Fruit fly (Drosophila melanogaster): Measurements from ENCODE around the gene Taf10b.

Taf10b gene

DNA sequence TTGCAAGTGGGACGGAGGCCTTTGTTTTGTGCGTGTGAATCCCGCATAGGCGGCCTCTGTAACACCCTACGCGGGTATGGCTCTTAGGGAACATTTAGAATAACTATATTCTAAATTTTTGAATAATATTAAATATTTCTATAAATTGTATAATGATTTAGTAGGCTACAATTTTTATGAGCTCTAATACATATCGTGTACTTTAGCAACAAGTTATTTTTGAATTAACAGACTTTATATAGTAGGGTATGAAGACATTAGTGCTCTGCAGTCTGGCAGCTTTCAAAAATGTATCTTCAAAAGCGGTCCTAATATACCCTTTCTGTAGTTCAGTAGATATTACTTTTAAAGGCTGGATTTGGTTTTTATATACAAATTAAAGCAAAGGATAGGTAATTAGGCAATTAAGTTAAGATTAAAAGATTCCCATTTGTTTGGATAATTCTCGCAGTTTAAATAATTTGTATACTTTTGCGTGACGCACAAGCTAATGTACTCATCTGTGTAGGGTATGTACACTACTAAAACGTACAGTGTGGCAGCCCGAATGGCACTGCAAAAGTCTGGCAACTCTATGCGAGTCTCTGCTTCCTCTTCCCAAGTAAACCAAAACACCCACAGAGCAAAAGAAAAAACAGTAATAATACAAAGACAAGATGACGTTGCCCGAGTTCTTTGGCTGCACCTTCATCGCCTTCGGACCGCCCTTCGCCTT lies 1.8 kb downstream of the Taf10b start, which contains the start of the genes Snx21 and aph-1 (continued):
- TF ChIP-seq ssp (GFP tag; IDR thresholded peaks at IDR 0.05) (peak; percentile 80), Xrp1 (GFP tag; IDR thresholded peaks at IDR 0.05) (peak; percentile 94), CG7786 (GFP tag; optimal IDR thresholded peaks at IDR 0.05) (peak; percentile 90), mld (GFP tag; IDR thresholded peaks at IDR 0.05; ENCODE audit: partially characterized antibody) (no peak), Bdp1 (GFP tag; optimal IDR thresholded peaks at IDR 0.05) (peak; percentile 66), dm (GFP tag; optimal IDR thresholded peaks at IDR 0.05) (peak; percentile 76), Ptx1 (GFP tag; IDR thresholded peaks at IDR 0.05) (peak; percentile 94), Antp (GFP tag; optimal IDR thresholded peaks at IDR 0.05) (peak; percentile 93), CG8281 (tag; optimal IDR thresholded peaks at IDR 0.05) (peak; percentile 80), CG15073 (GFP tag; optimal IDR thresholded peaks at IDR 0.05) (peak; percentile 64), bbx (GFP tag; IDR thresholded peaks at IDR 0.05; ENCODE audit: partially characterized antibody) (no peak), Pdp1 (GFP tag; optimal IDR thresholded peaks at IDR 0.05) (peak; percentile 78 to 91), CG14441 (GFP tag; IDR thresholded peaks at IDR 0.05) (peak; percentile 84), crol (GFP tag; IDR thresholded peaks at IDR 0.05) (peak; percentile 32; the same call in 1 of the 2 replicates), CG12219 (GFP tag; optimal IDR thresholded peaks at IDR 0.05) (peak; percentile 83), sens-2 (GFP tag; IDR thresholded peaks at IDR 0.05) (peak; percentile 76), CG2678 (tag; optimal IDR thresholded peaks at IDR 0.05) (peak; percentile 96), CG11504 (tag; optimal IDR thresholded peaks at IDR 0.05) (peak; percentile 93), Fer1 (GFP tag; optimal IDR thresholded peaks at IDR 0.05) (peak; percentile 93), Hmx (GFP tag; optimal IDR thresholded peaks at IDR 0.05) (peak; percentile 77), Sox102F (GFP tag; optimal IDR thresholded peaks at IDR 0.05) (peak; percentile 92), luna (GFP tag; optimal IDR thresholded peaks at IDR 0.05) (peak; percentile 76), Nf-YC (tag; optimal IDR thresholded peaks at IDR 0.05) (peak; percentile 87), Hr3 (GFP tag; optimal IDR thresholded peaks at IDR 0.05) (peak; percentile 94), HHEX (GFP tag; optimal IDR thresholded peaks at IDR 0.05) (peak; percentile 93), CG1529 (GFP tag; optimal IDR thresholded peaks at IDR 0.05) (peak; percentile 79)

DNA sequence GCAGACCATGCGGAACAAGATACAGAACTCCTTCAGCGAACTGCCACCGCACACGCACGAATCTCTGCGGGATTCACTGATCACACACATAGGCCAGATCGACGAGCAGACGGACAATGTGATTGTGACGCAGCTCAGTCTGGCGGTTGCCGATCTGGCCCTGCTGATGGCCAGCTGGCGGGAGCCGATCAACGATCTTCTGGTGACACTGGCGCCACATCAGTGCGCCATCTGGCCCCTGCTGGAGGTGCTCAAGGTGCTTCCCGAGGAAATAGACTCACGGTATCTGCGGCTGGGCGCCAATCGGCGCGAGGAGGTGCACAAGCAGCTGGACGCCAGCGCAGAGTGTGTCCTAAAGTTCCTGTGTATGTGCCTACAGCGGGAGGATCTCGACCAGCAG lies 7.4 kb downstream of the Taf10b start:
- TF ChIP-seq CG12155 (GFP tag; optimal IDR thresholded peaks at IDR 0.05) (no peak), dm (GFP tag; optimal IDR thresholded peaks at IDR 0.05) (no peak), Nf-YC (tag; optimal IDR thresholded peaks at IDR 0.05) (no peak), bbx (GFP tag; IDR thresholded peaks at IDR 0.05; ENCODE audit: partially characterized antibody) (no peak), CG12942 (GFP tag; optimal IDR thresholded peaks at IDR 0.05) (no peak), Dbx (GFP tag; IDR thresholded peaks at IDR 0.05) (no peak), MBD-R2 (GFP tag; IDR thresholded peaks at IDR 0.05) (no peak), Med (GFP tag) (peak; percentile 36), kay (GFP tag; optimal IDR thresholded peaks at IDR 0.05) (no peak), NC2β (GFP tag; optimal IDR thresholded peaks at IDR 0.05) (no peak), pan (optimal IDR thresholded peaks at IDR 0.05) (no peak), pan (GFP tag; optimal IDR thresholded peaks at IDR 0.05 in 1 of 2, IDR thresholded peaks at IDR 0.05 in 1 of 2) (peak in 1 of 2 experiments; percentile 24), crc (GFP tag; optimal IDR thresholded peaks at IDR 0.05) (no peak), tio (GFP tag; optimal IDR thresholded peaks at IDR 0.05) (no peak), zen2 (GFP tag; IDR thresholded peaks at IDR 0.05; ENCODE audit: partially characterized antibody) (0 out of 3 replicates have a peak, but pooled peaks have one; percentile 12), tin (GFP tag; optimal IDR thresholded peaks at IDR 0.05) (no peak), mam (GFP tag; optimal IDR thresholded peaks at IDR 0.05) (no peak), trem (tag; optimal IDR thresholded peaks at IDR 0.05) (no peak), unpg (GFP tag; optimal IDR thresholded peaks at IDR 0.05) (no peak), onecut (GFP tag; IDR thresholded peaks at IDR 0.05) (no peak), hb (GFP tag; IDR thresholded peaks at IDR 0.05; ENCODE audit: partially characterized antibody) (no peak), CG17568 (GFP tag; optimal IDR thresholded peaks at IDR 0.05) (no peak), CG12391 (tag; optimal IDR thresholded peaks at IDR 0.05) (no peak), CG11560 (tag; IDR thresholded peaks at IDR 0.05) (no peak), Ada2b (GFP tag; IDR thresholded peaks at IDR 0.05) (no peak), nerfin-1 (tag; optimal IDR thresholded peaks at IDR 0.05) (no peak), sr (GFP tag; IDR thresholded peaks at IDR 0.05) (0 out of 3 replicates have a peak, but pooled peaks have one; percentile 12)

All from whole organism, embryonic.